Worm (Caenorhabditis elegans): ENCODE results near the gene pqn-89.

- TF ChIP-seq unc-130 (GFP tag; optimal IDR thresholded peaks at IDR 0.05) (no peak), saeg-2 (GFP tag; IDR thresholded peaks at IDR 0.05) (no peak), nhr-28 (tag; optimal IDR thresholded peaks at IDR 0.05) (no peak), nhr-10 (tag; optimal IDR thresholded peaks at IDR 0.05) (no peak), ctbp-1 (GFP tag; IDR thresholded peaks at IDR 0.05) (no peak), madf-9 (GFP tag; conservative IDR thresholded peaks at IDR 0.05) (no peak), ces-1 (GFP tag; optimal IDR thresholded peaks at IDR 0.05) (no peak), dpl-1 (GFP tag; optimal IDR thresholded peaks at IDR 0.05) (peak; percentile 94), fos-1 (tag; optimal IDR thresholded peaks at IDR 0.05) (no peak), lir-3 (tag; optimal IDR thresholded peaks at IDR 0.05) (no peak), snpc-4 (tag; optimal IDR thresholded peaks at IDR 0.05) (no peak), skn-1 (tag; optimal IDR thresholded peaks at IDR 0.05) (no peak), unc-62 (GFP tag; optimal IDR thresholded peaks at IDR 0.05 in 1 of 2) (peak in 1 of 2 experiments; percentile 79), unc-62 (tag; optimal IDR thresholded peaks at IDR 0.05) (no peak), unc-39 (tag; optimal IDR thresholded peaks at IDR 0.05) (no peak)
Measured at ce11 chrIV:6548609-6549008, 42.1 kb downstream of the pqn-89 start, which contains the start of gene fan-1.
